Fruit fly (Drosophila melanogaster) whole organism, embryonic: Measurements from ENCODE around the gene RpL13.

ENCODE experiments used
- Atf3 ChIP-seq: fragments of 200-800 bp; sonication (Bioruptor generic); optimal IDR thresholded peaks from 3 replicates; lab custom pipeline; 2016; ENCODE audit warnings: missing biosample characterization, missing genetic modification characterization
- Atf6 ChIP-seq: fragments of 200-800 bp; sonication (Bioruptor generic); IDR thresholded peaks from 2 replicates; pipeline ENCODE4 v1.3.6; 2022; ENCODE audit warnings: missing biosample characterization, missing genetic modification characterization
- BEAF-32 ChIP-seq: fragments of 200-800 bp; sonication (Bioruptor generic); optimal IDR thresholded peaks from 3 replicates; lab custom pipeline; 2017; ENCODE audit warnings: missing biosample characterization, missing genetic modification characterization, mild to moderate bottlenecking, moderate library complexity, missing genetic modification reagents
- CG10565 ChIP-seq: fragments of 200-800 bp; sonication (Bioruptor generic); optimal IDR thresholded peaks from 3 replicates; lab custom pipeline; 2016; ENCODE audit warnings: missing biosample characterization, mild to moderate bottlenecking, missing genetic modification characterization
- CG12769 ChIP-seq: fragments of 200-800 bp; sonication (Bioruptor generic); optimal IDR thresholded peaks from 2 replicates; lab custom pipeline; 2019; ENCODE audit warnings: missing biosample characterization, mild to moderate bottlenecking, missing genetic modification characterization, moderate library complexity
- CG14667 ChIP-seq: fragments of 200-800 bp; sonication (Bioruptor generic); IDR thresholded peaks from 2 replicates; pipeline ENCODE4 v1.3.6; 2022; ENCODE audit warnings: missing biosample characterization, missing genetic modification characterization
- CG1602 ChIP-seq: fragments of 200-800 bp; sonication (Bioruptor generic); optimal IDR thresholded peaks from 3 replicates; lab custom pipeline; 2016; ENCODE audit warnings: missing biosample characterization, missing genetic modification characterization
- CG18764 ChIP-seq: fragments of 200-800 bp; sonication (Bioruptor generic); optimal IDR thresholded peaks from 3 replicates; lab custom pipeline; 2016; ENCODE audit warnings: missing biosample characterization, missing genetic modification characterization
- CG3065 ChIP-seq: fragments of 200-800 bp; sonication (Bioruptor generic); optimal IDR thresholded peaks from 2 replicates; lab custom pipeline; 2016; ENCODE audit warnings: missing biosample characterization, missing genetic modification characterization
- CG31365 ChIP-seq: fragments of 200-800 bp; sonication (Bioruptor generic); optimal IDR thresholded peaks from 2 replicates; lab custom pipeline; 2018; ENCODE audit warnings: missing biosample characterization, mild to moderate bottlenecking, missing genetic modification characterization
- CG34224 ChIP-seq: fragments of 200-800 bp; sonication (Bioruptor generic); IDR thresholded peaks from 3 replicates; pipeline ENCODE4 v1.3.6; 2022; ENCODE audit warnings: missing biosample characterization, missing genetic modification characterization; ENCODE audit not compliant: partially characterized antibody
- CG42726 ChIP-seq: fragments of 200-800 bp; sonication (Bioruptor generic); IDR thresholded peaks from 2 replicates; pipeline ENCODE4 v1.3.6; 2022; ENCODE audit warnings: missing biosample characterization, missing genetic modification characterization; ENCODE audit not compliant: partially characterized antibody
- CG4328 ChIP-seq: fragments of 200-800 bp; sonication (Bioruptor generic); optimal IDR thresholded peaks from 3 replicates; lab custom pipeline; 2017; ENCODE audit warnings: missing biosample characterization, missing genetic modification reagents, missing genetic modification characterization
- CG4360 ChIP-seq: fragments of 200-800 bp; sonication (Bioruptor generic); IDR thresholded peaks from 2 replicates; pipeline ENCODE4 v1.3.6; 2022; ENCODE audit warnings: missing biosample characterization, missing genetic modification characterization
- CG43689 ChIP-seq: fragments of 200-800 bp; sonication (Bioruptor generic); IDR thresholded peaks from 2 replicates; pipeline ENCODE4 v1.3.6; 2022; ENCODE audit warnings: missing biosample characterization, missing genetic modification characterization
- CG6813 ChIP-seq: fragments of 200-800 bp; sonication (Bioruptor generic); optimal IDR thresholded peaks from 2 replicates; lab custom pipeline; 2017; ENCODE audit warnings: missing biosample characterization, missing genetic modification characterization, mild to moderate bottlenecking, moderate library complexity, missing genetic modification reagents
- CG8388 ChIP-seq: fragments of 200-800 bp; sonication (Bioruptor generic); optimal IDR thresholded peaks from 2 replicates; lab custom pipeline; 2019; ENCODE audit warnings: missing biosample characterization, mild to moderate bottlenecking, missing genetic modification characterization, moderate library complexity
- CoRest ChIP-seq: fragments of 200-800 bp; sonication (Bioruptor generic); optimal IDR thresholded peaks from 3 replicates; lab custom pipeline; 2018; ENCODE audit warnings: missing biosample characterization, mild to moderate bottlenecking, missing genetic modification characterization, moderate library complexity
- CrebB ChIP-seq: fragments of 200-800 bp; sonication (Bioruptor generic); optimal IDR thresholded peaks from 3 replicates; lab custom pipeline; 2018; ENCODE audit warnings: missing biosample characterization, mild to moderate bottlenecking, missing genetic modification characterization
- Dfd ChIP-seq, 2 experiments: fragments of >200 bp; optimal IDR thresholded peaks; 2 replicates each; lab custom pipeline; 2017; ENCODE audit warnings: missing biosample characterization in 2 of 2, missing genetic modification characterization in 2 of 2
- GATAe ChIP-seq: fragments of 200-800 bp; sonication (Bioruptor generic); conservative IDR thresholded peaks from 2 replicates; pipeline ENCODE4 v1.3.6; 2022; ENCODE audit warnings: missing biosample characterization, missing genetic modification characterization
- H15 ChIP-seq: fragments of 200-800 bp; sonication (Bioruptor generic); IDR thresholded peaks from 3 replicates; pipeline ENCODE4 v1.3.6; 2022; ENCODE audit warnings: missing biosample characterization, missing genetic modification characterization
- HmgZ ChIP-seq: fragments of 200-800 bp; sonication (Bioruptor generic); optimal IDR thresholded peaks from 2 replicates; lab custom pipeline; 2018; ENCODE audit warnings: missing biosample characterization, mild to moderate bottlenecking, missing genetic modification characterization
- Hr3 ChIP-seq: fragments of 200-800 bp; sonication (Bioruptor generic); optimal IDR thresholded peaks from 3 replicates; lab custom pipeline; 2016; ENCODE audit warnings: missing biosample characterization, missing genetic modification characterization
- Mad ChIP-seq: fragments of 200-800 bp; sonication (Bioruptor generic); optimal IDR thresholded peaks from 2 replicates; lab custom pipeline; 2016; ENCODE audit warnings: missing biosample characterization, missing genetic modification characterization
- Max ChIP-seq: fragments of 200-800 bp; sonication (Bioruptor generic); optimal IDR thresholded peaks from 2 replicates; lab custom pipeline; 2016; ENCODE audit warnings: missing biosample characterization, mild to moderate bottlenecking, missing genetic modification characterization
- NFAT ChIP-seq: fragments of 200-800 bp; sonication (Bioruptor generic); IDR thresholded peaks from 2 replicates; pipeline ENCODE4 v1.3.6; 2022; ENCODE audit warnings: missing biosample characterization, missing genetic modification characterization
- Ptx1 ChIP-seq: fragments of 200-800 bp; sonication (Bioruptor generic); IDR thresholded peaks from 2 replicates; pipeline ENCODE4 v1.3.6; 2022; ENCODE audit warnings: missing biosample characterization, missing genetic modification characterization
- Rx ChIP-seq: fragments of 200-800 bp; sonication (Bioruptor generic); IDR thresholded peaks from 2 replicates; pipeline ENCODE4 v1.3.6; 2022; ENCODE audit warnings: missing biosample characterization, missing genetic modification characterization
- Xbp1 ChIP-seq: fragments of 200-800 bp; sonication (Bioruptor generic); optimal IDR thresholded peaks from 3 replicates; lab custom pipeline; 2016; ENCODE audit warnings: missing biosample characterization, mild to moderate bottlenecking, missing genetic modification characterization
- YL-1 ChIP-seq: fragments of 200-800 bp; sonication (Bioruptor generic); optimal IDR thresholded peaks from 3 replicates; lab custom pipeline; 2017; ENCODE audit warnings: missing biosample characterization, mild to moderate bottlenecking, missing genetic modification characterization
- bab2 ChIP-seq: fragments of 200-800 bp; sonication (Bioruptor generic); optimal IDR thresholded peaks from 2 replicates; lab custom pipeline; 2016; ENCODE audit warnings: missing biosample characterization, missing genetic modification characterization
- br ChIP-seq: fragments of >200 bp; optimal IDR thresholded peaks from 2 replicates; lab custom pipeline; 2017
- chm ChIP-seq: fragments of 200-800 bp; sonication (Bioruptor generic); IDR thresholded peaks from 2 replicates; pipeline ENCODE4 v1.3.6; 2022; ENCODE audit warnings: missing biosample characterization, missing genetic modification characterization
- corto ChIP-seq: fragments of 200-800 bp; sonication (Bioruptor generic); optimal IDR thresholded peaks from 2 replicates; lab custom pipeline; 2016; ENCODE audit warnings: missing biosample characterization, mild to moderate bottlenecking, missing genetic modification characterization, moderate library complexity
- cwo ChIP-seq: fragments of 200-800 bp; sonication (Bioruptor generic); optimal IDR thresholded peaks from 3 replicates; lab custom pipeline; 2017; ENCODE audit warnings: missing biosample characterization, missing genetic modification characterization, mild to moderate bottlenecking, moderate library complexity, missing genetic modification reagents
- dm ChIP-seq: fragments of 200-800 bp; sonication (Bioruptor generic); optimal IDR thresholded peaks from 3 replicates; lab custom pipeline; 2016; ENCODE audit warnings: missing biosample characterization, missing genetic modification characterization
- dpn ChIP-seq, 2 experiments: fragments of 200-800 bp; sonication (Bioruptor generic); optimal IDR thresholded peaks; 3 replicates each; lab custom pipeline; 2016; ENCODE audit warnings: missing biosample characterization in 2 of 2, missing genetic modification characterization in 2 of 2
- exex ChIP-seq: fragments of 200-800 bp; sonication (Bioruptor generic); optimal IDR thresholded peaks from 4 replicates; lab custom pipeline; 2018; ENCODE audit warnings: missing biosample characterization, mild to moderate bottlenecking, missing genetic modification characterization, moderate library complexity
- gcm ChIP-seq: fragments of 200-800 bp; sonication (Bioruptor generic); optimal IDR thresholded peaks from 2 replicates; lab custom pipeline; 2019; ENCODE audit warnings: missing biosample characterization, mild to moderate bottlenecking, missing genetic modification characterization, moderate library complexity
- gcm2 ChIP-seq: fragments of 200-800 bp; sonication (Bioruptor generic); optimal IDR thresholded peaks from 2 replicates; lab custom pipeline; 2016; ENCODE audit warnings: missing biosample characterization, missing genetic modification characterization
- insv ChIP-seq, 2 experiments: fragments of 200-800 bp; sonication (Bioruptor generic); optimal IDR thresholded peaks; 3 replicates each; lab custom pipeline; 2016 to 2018; ENCODE audit warnings: missing biosample characterization in 2 of 2, missing genetic modification characterization in 2 of 2
- kay ChIP-seq: fragments of 200-800 bp; sonication (Bioruptor generic); optimal IDR thresholded peaks from 2 replicates; lab custom pipeline; 2016; ENCODE audit warnings: missing biosample characterization, missing genetic modification characterization
- mirr ChIP-seq: fragments of 200-800 bp; sonication (Bioruptor generic); optimal IDR thresholded peaks from 3 replicates; lab custom pipeline; 2018; ENCODE audit warnings: missing biosample characterization, mild to moderate bottlenecking, missing genetic modification characterization
- oc ChIP-seq: fragments of 200-800 bp; sonication (Bioruptor generic); optimal IDR thresholded peaks from 2 replicates; lab custom pipeline; 2018; ENCODE audit warnings: missing biosample characterization, mild to moderate bottlenecking, missing genetic modification characterization, moderate library complexity
- pros ChIP-seq: fragments of 200-800 bp; sonication (Bioruptor generic); optimal IDR thresholded peaks from 3 replicates; lab custom pipeline; 2019; ENCODE audit warnings: missing biosample characterization, mild to moderate bottlenecking, missing genetic modification characterization, moderate library complexity
- row ChIP-seq: fragments of 200-800 bp; sonication (Bioruptor generic); IDR thresholded peaks from 3 replicates; pipeline ENCODE4 v1.3.6; 2022; ENCODE audit warnings: missing biosample characterization, missing genetic modification characterization
- slp2 ChIP-seq: fragments of 200-800 bp; sonication (Bioruptor generic); optimal IDR thresholded peaks from 2 replicates; lab custom pipeline; 2016; ENCODE audit warnings: missing biosample characterization, missing genetic modification characterization
- toy ChIP-seq: fragments of 200-800 bp; sonication (Bioruptor generic); IDR thresholded peaks from 2 replicates; pipeline ENCODE4 v1.3.6; 2022; ENCODE audit warnings: missing biosample characterization, missing genetic modification characterization
- unpg ChIP-seq: fragments of 200-800 bp; sonication (Bioruptor generic); optimal IDR thresholded peaks from 3 replicates; lab custom pipeline; 2018; ENCODE audit warnings: missing biosample characterization, mild to moderate bottlenecking, missing genetic modification characterization, moderate library complexity

Gene RpL13

DNA sequence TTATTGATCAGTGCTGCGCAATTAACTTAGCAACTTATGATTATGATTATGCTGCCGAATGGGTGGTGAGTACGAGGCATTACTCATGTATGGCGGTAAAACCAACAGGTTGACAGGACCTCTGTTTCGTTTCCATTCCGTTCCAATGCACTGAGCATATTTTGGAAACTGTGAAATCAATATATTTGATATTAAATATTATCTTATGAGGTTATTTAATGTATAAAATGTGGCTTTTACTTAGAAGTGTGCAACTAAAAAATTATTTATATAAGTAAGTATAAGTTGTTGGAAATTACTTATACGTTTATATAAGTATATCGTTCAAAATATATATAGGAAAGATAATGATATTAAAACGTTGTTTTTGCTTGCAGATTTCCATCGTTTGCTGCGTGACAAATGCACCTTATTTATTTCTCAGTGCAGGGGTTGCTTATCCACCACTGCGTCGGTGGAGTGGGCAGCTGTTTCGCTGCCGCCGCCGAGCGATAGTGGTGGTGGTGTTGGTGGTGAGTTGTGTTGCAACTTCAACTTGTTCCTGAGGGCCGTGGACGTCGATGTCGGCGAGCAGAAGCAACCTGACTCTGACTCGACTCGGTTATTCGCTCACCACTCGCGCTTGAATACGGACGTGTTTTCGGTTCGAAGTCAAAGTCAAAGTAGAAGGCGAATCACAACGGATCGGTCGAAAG is 17.1 kb downstream of the RpL13 start, which contains the start of gene bib (continued):
- peak; percentile 73 for TF ChIP-seq oc (tag; lab: Kevin White, UChicago)
- peak; percentile 87 for TF ChIP-seq CG8388 (GFP tag; lab: Kevin White, UChicago)
- TF ChIP-seq gcm (GFP tag; lab: Kevin White, UChicago) = peak; percentile 85
- peak; percentile 67 for TF ChIP-seq Ptx1 (GFP tag; lab: Robert Waterston, UW)
- TF ChIP-seq YL-1 = peak; percentile 59
- TF ChIP-seq CG43689 = no peak
- TF ChIP-seq dpn (GFP tag; optimal IDR thresholded peaks at IDR 0.05; lab: Kevin White, UChicago) = peak; percentile 1 to 82
- TF ChIP-seq insv (GFP tag; optimal IDR thresholded peaks at IDR 0.05; lab: Kevin White, UChicago) = peak in 1 of 2 experiments; percentile 25
- TF ChIP-seq Max (GFP tag; lab: Kevin White, UChicago) = peak; percentile 75
- peak; percentile 85 for TF ChIP-seq row (GFP tag; lab: Robert Waterston, UW)
- TF ChIP-seq cwo (GFP tag; lab: Kevin White, UChicago) = peak; percentile 80
- TF ChIP-seq corto (GFP tag; lab: Kevin White, UChicago) = peak; percentile 87
- no peak for TF ChIP-seq br
- TF ChIP-seq NFAT (GFP tag; lab: Robert Waterston, UW) = no peak
- TF ChIP-seq Atf3 = no peak
- TF ChIP-seq CG10565 (GFP tag; lab: Kevin White, UChicago) = peak; percentile 34
- TF ChIP-seq CG4328 (GFP tag; lab: Kevin White, UChicago) = peak; percentile 78
- peak; percentile 39; the same call in 1 of the 2 replicates for TF ChIP-seq CG4360 (GFP tag; lab: Robert Waterston, UW)
- peak; percentile 13; the same call in 1 of the 2 replicates for TF ChIP-seq CG14667 (GFP tag; lab: Robert Waterston, UW)
- peak; percentile 32; the same call in 1 of the 2 replicates for TF ChIP-seq CG42726 (GFP tag; lab: Robert Waterston, UW)
- no peak for TF ChIP-seq dm
- peak; percentile 53 for TF ChIP-seq kay (GFP tag; lab: Kevin White, UChicago)
- peak; percentile 80 for TF ChIP-seq Xbp1
- no peak for TF ChIP-seq toy (GFP tag; lab: Robert Waterston, UW)
- peak; percentile 8 for TF ChIP-seq Mad (GFP tag; lab: Kevin White, UChicago)
- peak; percentile 27 for TF ChIP-seq HmgZ (tag; lab: Kevin White, UChicago)
- TF ChIP-seq BEAF-32 = no peak
- no peak for TF ChIP-seq GATAe (GFP tag; lab: Robert Waterston, UW)
- TF ChIP-seq CG34224 = no peak
- TF ChIP-seq Dfd (GFP tag; optimal IDR thresholded peaks at IDR 0.05; lab: Kevin White, UChicago) = peak in 1 of 2 experiments; percentile 2
- peak; percentile 60 for TF ChIP-seq pros (GFP tag; lab: Kevin White, UChicago)
- TF ChIP-seq gcm2 = no peak
- no peak for TF ChIP-seq Rx (GFP tag; lab: Robert Waterston, UW)
- TF ChIP-seq CG1602 (GFP tag; lab: Kevin White, UChicago) = peak; percentile 84
- peak; percentile 62 for TF ChIP-seq Atf6 (GFP tag; lab: Robert Waterston, UW)
- TF ChIP-seq CG6813 (GFP tag; lab: Kevin White, UChicago) = peak; percentile 87
- no peak for TF ChIP-seq slp2 (GFP tag; lab: Kevin White, UChicago)
- peak; percentile 51 for TF ChIP-seq CG3065 (GFP tag; lab: Kevin White, UChicago)
- peak; percentile 89 for TF ChIP-seq CoRest
- TF ChIP-seq exex (tag; lab: Kevin White, UChicago) = peak; percentile 31
- TF ChIP-seq CG31365 = no peak
- TF ChIP-seq H15 (GFP tag; lab: Robert Waterston, UW) = peak; percentile 64; the same call in 1 of the 3 replicates
- TF ChIP-seq chm (GFP tag; lab: Robert Waterston, UW) = peak; percentile 85
- TF ChIP-seq unpg (GFP tag; lab: Kevin White, UChicago) = peak; percentile 84
- peak; percentile 9 for TF ChIP-seq mirr (GFP tag; lab: Kevin White, UChicago)
- TF ChIP-seq bab2 (GFP tag; lab: Kevin White, UChicago) = no peak
- TF ChIP-seq CG18764 (GFP tag; lab: Kevin White, UChicago) = peak; percentile 71
- no peak for TF ChIP-seq CG12769 (tag; lab: Kevin White, UChicago)
- TF ChIP-seq CrebB (tag; lab: Kevin White, UChicago) = no peak
- TF ChIP-seq Hr3 (GFP tag; lab: Kevin White, UChicago) = peak; percentile 83
